Worm (Caenorhabditis elegans) whole organism, L1 larva: ENCODE measurements around the gene srg-66.
A peak's percentile ranks its signal among the peaks of the same experiment; 100 is the strongest.

Experiments
- Y116A8C.19 ChIP-seq: sonication (generic microtip); optimal IDR thresholded peaks from 2 replicates; lab custom pipeline; 2016; ENCODE audit warnings: missing compliant biosample characterization, missing genetic modification characterization, borderline replicate concordance
- alr-1 ChIP-seq: fragments of 200-800 bp; sonication (Bioruptor generic); optimal IDR thresholded peaks from 2 replicates; lab custom pipeline; 2018; ENCODE audit warnings: borderline replicate concordance, mild to moderate bottlenecking, missing genetic modification characterization, missing compliant biosample characterization
- ama-1 ChIP-seq: fragments of 150-350 bp; optimal IDR thresholded peaks from 2 replicates; lab custom pipeline; 2014
- ceh-63 ChIP-seq: fragments of 200-800 bp; sonication (Bioruptor generic); optimal IDR thresholded peaks from 2 replicates; lab custom pipeline; 2018; ENCODE audit warnings: mild to moderate bottlenecking, missing genetic modification characterization, missing compliant biosample characterization
- ceh-8 ChIP-seq: fragments of 200-800 bp; sonication (Bioruptor generic); optimal IDR thresholded peaks from 2 replicates; lab custom pipeline; 2018; ENCODE audit warnings: mild to moderate bottlenecking, missing genetic modification characterization, moderate library complexity, missing compliant biosample characterization
- ceh-90 ChIP-seq: sonication (generic microtip); optimal IDR thresholded peaks from 2 replicates; lab custom pipeline; 2016; ENCODE audit warnings: missing genetic modification characterization, missing compliant biosample characterization
- dpl-1 ChIP-seq, 3 experiments: fragments of 150-350 bp in 2 of 3; sonication (generic microtip) in 1 of 3; optimal IDR thresholded peaks; 2 replicates each; lab custom pipeline; 2014 to 2017; ENCODE audit warnings: missing biosample characterization in 3 of 3, missing genetic modification characterization in 3 of 3, missing genetic modification reagents in 3 of 3
- dsc-1 ChIP-seq: sonication (generic microtip); optimal IDR thresholded peaks from 2 replicates; lab custom pipeline; 2016; ENCODE audit warnings: mild to moderate bottlenecking, missing genetic modification characterization, missing compliant biosample characterization
- efl-1 ChIP-seq, 4 experiments: fragments of 150-350 bp; optimal IDR thresholded peaks in 3 of 4; peaks in 1 of 4; 1 replicate in 1 of 4; 2 replicates in 3 of 4; lab custom pipeline; 2014; ENCODE audit warnings: missing biosample characterization in 2 of 4, missing genetic modification characterization in 2 of 4, missing genetic modification reagents in 2 of 4
- elt-2 ChIP-seq: sonication (generic microtip); optimal IDR thresholded peaks from 2 replicates; lab custom pipeline; 2016; ENCODE audit warnings: missing genetic modification characterization, mild to moderate bottlenecking, inconsistent platforms, missing compliant biosample characterization, missing genetic modification reagents
- ets-5 ChIP-seq: fragments of 200-800 bp; sonication (Bioruptor generic); IDR thresholded peaks from 2 replicates; pipeline ENCODE4 v1.3.6; 2022; ENCODE audit warnings: missing genetic modification characterization, missing compliant biosample characterization
- fkh-10 ChIP-seq: sonication (generic microtip); optimal IDR thresholded peaks from 2 replicates; lab custom pipeline; 2017; ENCODE audit warnings: missing biosample characterization, missing genetic modification reagents, missing genetic modification characterization
- fos-1 ChIP-seq: fragments of 150-350 bp; optimal IDR thresholded peaks from 2 replicates; lab custom pipeline; 2014; ENCODE audit warnings: missing biosample characterization, missing genetic modification characterization
- grh-1 ChIP-seq: fragments of 200-800 bp; sonication (Bioruptor generic); IDR thresholded peaks from 2 replicates; pipeline ENCODE4 v1.3.6; 2022; ENCODE audit warnings: missing genetic modification reagents, missing genetic modification characterization, missing compliant biosample characterization
- hlh-17 ChIP-seq: fragments of 200-800 bp; sonication (Bioruptor generic); optimal IDR thresholded peaks from 2 replicates; lab custom pipeline; 2018; ENCODE audit warnings: missing genetic modification characterization, mild to moderate bottlenecking, missing compliant biosample characterization, moderate library complexity, borderline replicate concordance
- irx-1 ChIP-seq: sonication (generic microtip); optimal IDR thresholded peaks from 2 replicates; lab custom pipeline; 2016; ENCODE audit warnings: missing genetic modification characterization, missing compliant biosample characterization
- isw-1 ChIP-seq: fragments of 200-800 bp; sonication (Bioruptor generic); IDR thresholded peaks from 2 replicates; pipeline ENCODE4 v1.3.6; 2022; ENCODE audit warnings: missing genetic modification characterization, missing compliant biosample characterization
- lin-14 ChIP-seq: fragments of 200-800 bp; sonication (Bioruptor generic); optimal IDR thresholded peaks from 2 replicates; lab custom pipeline; 2018; ENCODE audit warnings: mild to moderate bottlenecking, missing genetic modification characterization, moderate library complexity, missing compliant biosample characterization
- lin-35 ChIP-seq, 2 experiments: fragments of 150-350 bp; optimal IDR thresholded peaks; 2 replicates each; lab custom pipeline; 2014; ENCODE audit warnings: missing biosample characterization in 2 of 2, missing genetic modification characterization in 2 of 2, missing genetic modification reagents in 2 of 2
- lin-39 ChIP-seq: fragments of 150-350 bp; optimal IDR thresholded peaks from 2 replicates; lab custom pipeline; 2014; ENCODE audit warnings: missing biosample characterization, missing genetic modification reagents, missing genetic modification characterization
- mep-1 ChIP-seq: fragments of 150-350 bp; optimal IDR thresholded peaks from 2 replicates; lab custom pipeline; 2014; ENCODE audit warnings: missing biosample characterization, missing genetic modification characterization
- nhr-237 ChIP-seq: fragments of 150-350 bp; optimal IDR thresholded peaks from 2 replicates; lab custom pipeline; 2014; ENCODE audit warnings: missing biosample characterization, missing genetic modification characterization
- nhr-76 ChIP-seq: sonication (generic microtip); optimal IDR thresholded peaks from 2 replicates; lab custom pipeline; 2017; ENCODE audit warnings: missing biosample characterization, missing genetic modification characterization
- nhr-77 ChIP-seq: fragments of 150-350 bp; optimal IDR thresholded peaks from 2 replicates; lab custom pipeline; 2014; ENCODE audit warnings: missing biosample characterization, missing genetic modification characterization
- pag-3 ChIP-seq: sonication (generic microtip); optimal IDR thresholded peaks from 2 replicates; lab custom pipeline; 2017; ENCODE audit warnings: missing genetic modification characterization, mild to moderate bottlenecking, missing compliant biosample characterization, antibody characterized with exemption, borderline replicate concordance; ENCODE audit not compliant: insufficient read depth
- pax-3 ChIP-seq: fragments of 200-800 bp; sonication (Bioruptor generic); optimal IDR thresholded peaks from 2 replicates; lab custom pipeline; 2018; ENCODE audit warnings: mild to moderate bottlenecking, missing genetic modification characterization, moderate library complexity, missing compliant biosample characterization
- skn-1 ChIP-seq: fragments of 150-350 bp; optimal IDR thresholded peaks from 2 replicates; lab custom pipeline; 2014; ENCODE audit warnings: missing biosample characterization, missing genetic modification characterization
- sptf-1 ChIP-seq: fragments of 150-350 bp; optimal IDR thresholded peaks from 2 replicates; lab custom pipeline; 2014; ENCODE audit warnings: missing biosample characterization, missing genetic modification characterization
- tlp-1 ChIP-seq: fragments of 150-350 bp; optimal IDR thresholded peaks from 2 replicates; lab custom pipeline; 2014; ENCODE audit warnings: missing biosample characterization, missing genetic modification characterization
- unc-86 ChIP-seq: sonication (generic microtip); optimal IDR thresholded peaks from 2 replicates; lab custom pipeline; 2016; ENCODE audit warnings: missing genetic modification characterization, missing compliant biosample characterization
- vab-15 ChIP-seq: sonication (generic microtip); optimal IDR thresholded peaks from 2 replicates; lab custom pipeline; 2017; ENCODE audit warnings: missing genotype, mild to moderate bottlenecking, missing genetic modification characterization, missing compliant biosample characterization
- xbp-1 ChIP-seq: sonication (generic microtip); optimal IDR thresholded peaks from 2 replicates; lab custom pipeline; 2016; ENCODE audit warnings: missing genetic modification characterization, missing compliant biosample characterization

Gene srg-66

ce11 chrV:5504295-5504694 lies 22.1 kb upstream of the srg-66 start:
- TF ChIP-seq ets-5 (GFP tag; lab: Robert Waterston, UW) (0 out of 2 replicates have a peak, but pooled peaks have one; percentile 41), pag-3 (no peak)

DNA sequence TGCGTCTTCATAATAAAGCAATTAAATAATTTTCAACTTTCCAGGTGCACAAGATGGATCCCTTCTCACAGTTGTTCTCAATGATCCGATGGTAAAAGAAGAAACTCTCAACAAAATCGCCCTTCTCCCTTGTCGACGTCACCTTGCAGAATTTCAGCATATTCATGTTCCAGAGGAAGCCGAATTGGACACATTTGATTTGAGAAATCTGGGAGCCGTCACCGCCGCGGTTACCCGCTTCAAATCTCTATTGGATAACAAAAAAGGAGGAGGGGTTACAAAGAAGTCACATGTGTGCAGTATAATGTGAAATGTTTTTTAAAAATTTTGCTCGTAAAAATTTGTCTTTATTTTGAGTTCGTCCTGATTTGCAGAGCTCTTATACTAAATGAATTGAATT lies 20.5 kb upstream of the srg-66 start:
- TF ChIP-seq lin-35 (GFP tag; optimal IDR thresholded peaks at IDR 0.05; lab: Kevin White, UChicago) = peak in 1 of 2 experiments; percentile 5
- TF ChIP-seq skn-1 = no peak
- peak; percentile 38 for TF ChIP-seq ama-1 (lab: Kevin White, UChicago)
- TF ChIP-seq grh-1 = no peak

ce11 chrV:5499475-5499874 lies 17.3 kb upstream of the srg-66 start:
- no peak for TF ChIP-seq ets-5 (GFP tag; lab: Robert Waterston, UW)
- no peak for TF ChIP-seq fkh-10 (GFP tag; lab: Kevin White, UChicago)
- no peak for TF ChIP-seq irx-1 (tag; lab: Kevin White, UChicago)
- no peak for TF ChIP-seq unc-86 (tag; lab: Kevin White, UChicago)
- no peak for TF ChIP-seq dpl-1 (GFP tag; optimal IDR thresholded peaks at IDR 0.05; lab: Kevin White, UChicago)
- no peak for TF ChIP-seq sptf-1 (tag; lab: Kevin White, UChicago)
- TF ChIP-seq efl-1 (optimal IDR thresholded peaks at IDR 0.05; lab: Kevin White, UChicago) = no peak
- TF ChIP-seq efl-1 (GFP tag; optimal IDR thresholded peaks at IDR 0.05 in 1 of 2; lab: Kevin White, UChicago) = no peak
- TF ChIP-seq xbp-1 (tag; lab: Kevin White, UChicago) = no peak
- no peak for TF ChIP-seq hlh-17 (GFP tag; lab: Kevin White, UChicago)
- TF ChIP-seq alr-1 (tag; lab: Kevin White, UChicago) = no peak
- TF ChIP-seq nhr-76 (tag; lab: Kevin White, UChicago) = no peak
- TF ChIP-seq grh-1 = no peak

ce11 chrV:5493447-5493846 lies 11.2 kb upstream of the srg-66 start, which contains the start of gene T05C3.2:
TSS of gene T05C3.2 (plus strand) at chrV:5493747.
- TF ChIP-seq ceh-90 (tag; lab: Kevin White, UChicago) (no peak), lin-39 (tag; lab: Kevin White, UChicago) (no peak), lin-35 (GFP tag; optimal IDR thresholded peaks at IDR 0.05; lab: Kevin White, UChicago) (no peak)

DNA sequence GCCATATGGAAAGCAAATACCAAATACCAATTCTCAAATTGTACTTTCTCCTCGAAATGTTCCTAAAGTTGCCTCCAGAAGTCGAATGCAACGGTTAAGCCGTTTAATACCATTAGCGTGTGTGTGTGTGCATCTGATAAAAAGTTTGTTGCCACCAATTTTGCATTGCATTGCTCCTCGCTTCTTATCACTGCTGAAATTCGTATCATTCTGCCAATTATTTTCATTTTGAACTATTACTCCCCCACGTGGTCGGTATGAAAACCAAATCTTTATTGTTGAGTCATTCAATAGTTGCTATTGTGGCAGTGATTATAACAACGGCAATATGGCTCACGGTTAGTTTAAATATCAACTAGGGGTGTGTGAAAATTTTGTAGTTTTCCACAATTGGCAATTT lies 8.0 kb upstream of the srg-66 start, which contains the start of gene T05C3.6:
TSS of gene T05C3.6 (plus strand) at position 241 of the 400 bp plus-strand sequence.
- TF ChIP-seq xbp-1 (tag; lab: Kevin White, UChicago) = no peak
- TF ChIP-seq elt-2 (tag; lab: Kevin White, UChicago) = peak; percentile 76
- peak in 1 of 2 experiments; percentile 19 for TF ChIP-seq lin-35 (GFP tag; optimal IDR thresholded peaks at IDR 0.05; lab: Kevin White, UChicago)
- no peak for TF ChIP-seq lin-14 (GFP tag; lab: Kevin White, UChicago)
- TF ChIP-seq, all 84 proteins: peak for 2

ce11 chrV:5488766-5489165 lies 6.6 kb upstream of the srg-66 start, which contains the start of gene grl-18:
TSS of gene grl-18 (minus strand) at chrV:5488866.
- TF ChIP-seq ceh-8 (GFP tag; lab: Kevin White, UChicago) (no peak), pax-3 (no peak), isw-1 (GFP tag; lab: Robert Waterston, UW) (no peak), tlp-1 (tag; lab: Kevin White, UChicago) (no peak), Y116A8C.19 (tag; lab: Kevin White, UChicago) (no peak), mep-1 (tag; lab: Kevin White, UChicago) (no peak), vab-15 (tag; lab: Kevin White, UChicago) (no peak), dsc-1 (no peak), skn-1 (no peak), ceh-63 (GFP tag; lab: Kevin White, UChicago) (no peak), nhr-77 (tag; lab: Kevin White, UChicago) (no peak), fos-1 (tag; lab: Kevin White, UChicago) (no peak), nhr-237 (tag; lab: Kevin White, UChicago) (no peak)
- TF ChIP-seq, all 84 proteins: peak for 0
